Worm (Caenorhabditis elegans) whole organism, L2 larva: ENCODE data around the gene W08E12.9.

ENCODE experiments used
- nhr-10 ChIP-seq: sonication (generic microtip); optimal IDR thresholded peaks from 2 replicates; lab custom pipeline; 2017; ENCODE audit warnings: missing biosample characterization, missing genetic modification characterization
- nhr-12 ChIP-seq: fragments of 150-350 bp; optimal IDR thresholded peaks from 2 replicates; lab custom pipeline; 2014; ENCODE audit warnings: missing biosample characterization, missing genetic modification characterization
- peb-1 ChIP-seq: fragments of 150-350 bp; optimal IDR thresholded peaks from 2 replicates; lab custom pipeline; 2014; ENCODE audit warnings: missing biosample characterization, missing genetic modification characterization
- unc-62 ChIP-seq: fragments of 150-350 bp; optimal IDR thresholded peaks from 2 replicates; lab custom pipeline; 2014; ENCODE audit warnings: missing biosample characterization, missing genetic modification reagents, missing genetic modification characterization

ce11 chrIV:3298300-3298699 is 9.1 kb downstream of the W08E12.9 start, which contains the start of gene W08E12.6:
- TF ChIP-seq nhr-10 (no peak), unc-62 (GFP tag; lab: Kevin White, UChicago) (no peak), peb-1 (tag; lab: Kevin White, UChicago) (no peak), nhr-12 (tag; lab: Kevin White, UChicago) (no peak)
